Worm (Caenorhabditis elegans) whole organism, midembryonic: ENCODE measurements around the gene K02G10.15.

ENCODE experiments used
- T22C8.4 ChIP-seq: fragments of 200-800 bp; sonication (Bioruptor generic); IDR thresholded peaks from 2 replicates; pipeline ENCODE4 v1.3.6; 2022; ENCODE audit warnings: missing genetic modification characterization, missing compliant biosample characterization
- cog-1 ChIP-seq: sonication (generic microtip); optimal IDR thresholded peaks from 2 replicates; lab custom pipeline; 2016; ENCODE audit warnings: missing genetic modification characterization, missing compliant biosample characterization
- flt-1 ChIP-seq: fragments of 200-800 bp; sonication (Bioruptor generic); IDR thresholded peaks from 2 replicates; pipeline ENCODE4 v1.3.6; 2022; ENCODE audit warnings: missing genetic modification characterization, missing compliant biosample characterization
- klf-2 ChIP-seq: fragments of 200-800 bp; sonication (Bioruptor generic); conservative IDR thresholded peaks from 2 replicates; pipeline ENCODE4 v1.3.6; 2022; ENCODE audit warnings: missing genetic modification reagents, missing genetic modification characterization, missing compliant biosample characterization
- med-1 ChIP-seq: sonication (generic microtip); optimal IDR thresholded peaks from 2 replicates; lab custom pipeline; 2017; ENCODE audit warnings: missing genetic modification characterization, mild to moderate bottlenecking, missing compliant biosample characterization, antibody characterized with exemption, missing genetic modification reagents; ENCODE audit not compliant: insufficient read depth
- ref-1 ChIP-seq: fragments of 200-800 bp; sonication (Bioruptor generic); conservative IDR thresholded peaks from 2 replicates; pipeline ENCODE4 v1.3.6; 2022; ENCODE audit warnings: missing genetic modification reagents, missing genetic modification characterization, missing compliant biosample characterization
- tab-1 ChIP-seq: fragments of 200-800 bp; sonication (Bioruptor generic); IDR thresholded peaks from 2 replicates; pipeline ENCODE4 v1.3.6; 2022; ENCODE audit warnings: missing genetic modification characterization, missing compliant biosample characterization
- ztf-23 ChIP-seq: fragments of 200-800 bp; sonication (Bioruptor generic); IDR thresholded peaks from 2 replicates; pipeline ENCODE4 v1.3.6; 2022; ENCODE audit warnings: missing genetic modification reagents, missing genetic modification characterization, missing compliant biosample characterization
- ztf-29 ChIP-seq: fragments of 200-800 bp; sonication (Bioruptor generic); IDR thresholded peaks from 2 replicates; pipeline ENCODE4 v1.3.6; 2022; ENCODE audit warnings: missing genetic modification reagents, missing genetic modification characterization, missing compliant biosample characterization

DNA sequence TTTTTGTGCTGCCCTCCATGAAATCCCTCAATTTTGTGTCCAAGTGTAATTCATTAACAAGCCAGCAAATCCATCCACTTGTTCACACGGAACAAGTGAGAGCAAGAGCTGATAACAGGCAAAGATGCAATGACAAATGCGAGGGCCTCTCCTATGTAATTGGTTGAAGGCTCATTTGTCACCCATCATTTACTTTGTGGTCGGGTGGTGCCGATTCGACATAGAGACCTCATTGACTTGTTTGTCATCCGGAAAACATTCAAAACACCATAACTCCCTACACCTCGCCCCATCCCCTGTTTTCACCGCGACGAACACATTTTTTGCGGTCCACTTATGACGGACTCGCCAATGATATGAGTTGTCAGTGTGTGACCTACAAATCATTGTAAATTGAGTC is 31.1 kb downstream of the K02G10.15 start:
- TF ChIP-seq flt-1 (GFP tag; lab: Robert Waterston, UW) (no peak), ref-1 (no peak), ztf-23 (GFP tag; lab: Robert Waterston, UW) (no peak), T22C8.4 (GFP tag; lab: Robert Waterston, UW) (no peak), tab-1 (GFP tag; lab: Robert Waterston, UW) (no peak), klf-2 (GFP tag; lab: Robert Waterston, UW) (no peak), cog-1 (no peak), med-1 (GFP tag; lab: Kevin White, UChicago) (no peak), ztf-29 (GFP tag; lab: Robert Waterston, UW) (no peak)
